Worm (Caenorhabditis elegans): ENCODE results near the gene ZK616.1.
A peak's percentile ranks its signal among the peaks of the same experiment; 100 is the strongest.

ZK616.1 gene

DNA sequence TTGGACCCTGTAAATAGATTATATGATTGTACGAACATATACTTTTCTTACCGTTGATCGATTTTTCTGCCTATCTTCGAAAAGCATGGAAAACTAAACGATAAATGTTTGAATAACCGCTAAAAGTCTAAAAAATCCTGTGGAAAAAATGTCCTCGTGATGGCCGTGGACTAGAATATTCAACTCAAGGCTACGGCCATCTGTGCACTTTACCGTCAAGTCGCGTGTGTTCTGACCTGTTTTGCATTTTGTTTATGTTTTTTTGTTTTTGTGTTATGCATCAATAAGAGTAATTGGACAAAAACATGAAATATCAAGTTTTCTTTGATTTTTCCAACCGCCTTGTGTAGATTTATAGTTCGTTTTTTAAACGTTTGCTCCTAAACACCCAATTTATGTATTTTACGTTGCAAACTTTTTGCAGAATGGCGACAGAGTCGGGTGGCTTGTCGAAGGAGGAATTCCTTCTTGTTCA is 36.5 kb upstream of the ZK616.1 start, which contains the start of the genes hda-6 and F41H10.4:
TSS of gene hda-6 (minus strand) at position 172 of the 475 bp plus-strand sequence.
TSS of gene F41H10.4 (plus strand) at position 425 of the 475 bp plus-strand sequence.
- TF ChIP-seq irx-1 (tag; optimal IDR thresholded peaks at IDR 0.05) (peak; percentile 86), zag-1 (tag; optimal IDR thresholded peaks at IDR 0.05) (no peak), aha-1 (tag; optimal IDR thresholded peaks at IDR 0.05) (no peak), tbx-2 (tag; optimal IDR thresholded peaks at IDR 0.05) (peak; percentile 88), isw-1 (GFP tag; IDR thresholded peaks at IDR 0.05) (peak; percentile 62), jun-1 (tag; optimal IDR thresholded peaks at IDR 0.05) (no peak), ama-1 (optimal IDR thresholded peaks at IDR 0.05) (no peak), grh-1 (GFP tag; IDR thresholded peaks at IDR 0.05) (peak; percentile 71), elt-2 (tag; optimal IDR thresholded peaks at IDR 0.05) (peak; percentile 57), nhr-85 (tag) (peak; percentile 86), mab-9 (GFP tag; IDR thresholded peaks at IDR 0.05) (peak; percentile 64; the same call in 1 of the 2 replicates), nhr-84 (tag; optimal IDR thresholded peaks at IDR 0.05) (no peak), aly-2 (tag; optimal IDR thresholded peaks at IDR 0.05) (no peak), dsc-1 (tag; optimal IDR thresholded peaks at IDR 0.05) (peak; percentile 85), tlp-1 (tag; optimal IDR thresholded peaks at IDR 0.05) (no peak), skn-1 (tag; optimal IDR thresholded peaks at IDR 0.05) (no peak), ceh-88 (GFP tag; IDR thresholded peaks at IDR 0.05) (no peak), hlh-4 (tag; optimal IDR thresholded peaks at IDR 0.05) (no peak), unc-86 (tag; optimal IDR thresholded peaks at IDR 0.05) (peak; percentile 72), blmp-1 (tag; optimal IDR thresholded peaks at IDR 0.05) (peak; percentile 40), nhr-11 (tag; optimal IDR thresholded peaks at IDR 0.05) (no peak), mef-2 (tag; optimal IDR thresholded peaks at IDR 0.05) (peak; percentile 15), snu-23 (GFP tag; optimal IDR thresholded peaks at IDR 0.05) (peak; percentile 90), nhr-19 (GFP tag; conservative IDR thresholded peaks at IDR 0.05) (peak; percentile 76), lin-14 (GFP tag; optimal IDR thresholded peaks at IDR 0.05) (peak; percentile 88), fos-1 (tag; optimal IDR thresholded peaks at IDR 0.05) (no peak), elt-3 (tag; optimal IDR thresholded peaks at IDR 0.05) (peak in 2 of 6 experiments; percentile 31 to 42), unc-62 (GFP tag; optimal IDR thresholded peaks at IDR 0.05) (no peak), alr-1 (tag; optimal IDR thresholded peaks at IDR 0.05; ENCODE audit: borderline replicate concordance) (no peak), lsy-2 (tag; optimal IDR thresholded peaks at IDR 0.05) (peak; percentile 87), pqm-1 (tag; optimal IDR thresholded peaks at IDR 0.05) (no peak), fkh-10 (GFP tag; optimal IDR thresholded peaks at IDR 0.05) (no peak), fkh-8 (tag; optimal IDR thresholded peaks at IDR 0.05) (peak; percentile 71), efl-3 (GFP tag; optimal IDR thresholded peaks at IDR 0.05) (no peak), mep-1 (tag; optimal IDR thresholded peaks at IDR 0.05) (peak; percentile 93), C16A3.4 (tag; optimal IDR thresholded peaks at IDR 0.05) (peak; percentile 71), egl-27 (tag; optimal IDR thresholded peaks at IDR 0.05) (no peak), ceh-90 (tag; optimal IDR thresholded peaks at IDR 0.05) (peak; percentile 85), nhr-12 (tag; optimal IDR thresholded peaks at IDR 0.05) (no peak), ets-5 (GFP tag; IDR thresholded peaks at IDR 0.05) (no peak), hlh-17 (GFP tag; optimal IDR thresholded peaks at IDR 0.05; ENCODE audit: borderline replicate concordance) (no peak), unc-98 (GFP tag; IDR thresholded peaks at IDR 0.05) (peak; percentile 59; the same call in 1 of the 2 replicates), swsn-7 (tag; optimal IDR thresholded peaks at IDR 0.05) (peak; percentile 79), nhr-28 (tag; optimal IDR thresholded peaks at IDR 0.05) (no peak), xbp-1 (tag; optimal IDR thresholded peaks at IDR 0.05) (peak; percentile 87), lir-3 (tag; optimal IDR thresholded peaks at IDR 0.05; ENCODE audit: poor library complexity) (peak; percentile 96), ceh-63 (GFP tag; optimal IDR thresholded peaks at IDR 0.05) (no peak), pag-3 (tag; optimal IDR thresholded peaks at IDR 0.05; ENCODE audit: borderline replicate concordance, insufficient read depth) (no peak), sox-4 (tag; optimal IDR thresholded peaks at IDR 0.05) (peak; percentile 65), nhr-20 (tag; optimal IDR thresholded peaks at IDR 0.05) (peak; percentile 79), nhr-237 (tag; optimal IDR thresholded peaks at IDR 0.05) (no peak), sup-37 (GFP tag; optimal IDR thresholded peaks at IDR 0.05) (no peak), ceh-82 (tag; optimal IDR thresholded peaks at IDR 0.05) (peak; percentile 55 to 68 (median 57)), F16B12.6 (tag; optimal IDR thresholded peaks at IDR 0.05) (peak; percentile 88)

Data from whole organism, L1 larva.